Worm (Caenorhabditis elegans) whole organism, L4/young adult: Measurements from ENCODE around the gene cyp-33E2.

ENCODE experiments used
- W03F9.2 ChIP-seq: fragments of 150-350 bp; optimal IDR thresholded peaks from 2 replicates; lab custom pipeline; 2014; ENCODE audit warnings: missing biosample characterization, missing genetic modification characterization
- him-1 ChIP-seq: sonication (generic microtip); optimal IDR thresholded peaks from 2 replicates; lab custom pipeline; 2016; ENCODE audit warnings: missing genotype, missing genetic modification reagents, missing genetic modification characterization, missing compliant biosample characterization

DNA sequence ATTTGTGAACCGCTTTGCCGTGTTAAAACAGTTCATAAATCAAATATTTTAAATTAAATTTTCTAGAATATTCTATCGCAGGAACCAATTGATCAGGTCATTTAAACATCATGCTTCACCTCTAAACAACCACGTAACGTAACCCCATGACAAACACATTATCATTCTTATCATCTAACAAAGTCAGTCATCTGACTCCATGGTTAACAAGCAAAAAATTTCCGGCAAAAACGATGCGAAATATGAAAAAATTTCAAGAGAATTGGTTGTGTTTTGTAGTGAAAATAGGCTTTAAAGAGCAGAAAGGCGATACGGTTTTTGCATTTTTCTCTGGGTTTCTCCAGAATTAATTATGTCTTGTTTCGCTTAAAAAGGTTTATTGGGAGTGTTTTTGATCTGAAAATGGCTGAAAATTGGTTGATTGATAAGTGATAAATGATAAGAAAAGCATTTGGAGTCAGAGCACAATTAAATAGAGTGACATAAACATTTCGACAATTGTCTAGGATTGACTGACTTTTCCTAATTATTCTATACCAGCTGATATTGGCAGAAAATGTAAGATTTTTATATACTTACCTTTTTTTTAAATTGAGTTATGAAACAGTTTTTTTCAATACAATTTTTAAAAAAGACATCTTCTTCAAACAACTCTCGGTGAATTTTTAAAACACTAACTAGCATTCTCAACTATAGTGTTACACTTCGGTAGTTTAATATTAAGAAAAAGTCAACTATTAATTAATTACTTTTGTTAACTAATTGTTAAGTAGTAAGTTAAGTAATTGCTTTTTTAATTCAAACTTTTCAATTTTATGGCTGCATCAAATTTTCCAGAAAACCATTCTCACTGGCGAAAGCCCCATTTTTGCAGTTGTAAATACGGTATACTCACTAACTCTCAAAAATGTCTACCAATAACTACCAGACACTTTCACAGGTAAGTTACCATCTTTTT is 26.8 kb upstream of the cyp-33E2 start, which contains the start of gene catp-7:
- TF ChIP-seq him-1 (tag; lab: Kevin White, UChicago) (no peak), W03F9.2 (tag; lab: Kevin White, UChicago) (no peak)
